Fruit fly (Drosophila melanogaster) whole organism, embryonic: ENCODE measurements around the gene CG11089.

Source experiments
- ATbp ChIP-seq: fragments of 200-800 bp; sonication (Bioruptor generic); optimal IDR thresholded peaks from 2 replicates; lab custom pipeline; 2017; ENCODE audit warnings: missing biosample characterization, mild to moderate bottlenecking, missing genetic modification characterization, missing genetic modification reagents
- Adf1 ChIP-seq: fragments of 200-800 bp; sonication (Bioruptor generic); IDR thresholded peaks from 2 replicates; pipeline ENCODE4 v1.3.6; 2022; ENCODE audit warnings: missing biosample characterization, missing genetic modification characterization
- Atf6 ChIP-seq: fragments of 200-800 bp; sonication (Bioruptor generic); IDR thresholded peaks from 2 replicates; pipeline ENCODE4 v1.3.6; 2022; ENCODE audit warnings: missing biosample characterization, missing genetic modification characterization
- B-H1 ChIP-seq: fragments of 200-800 bp; sonication (Bioruptor generic); IDR thresholded peaks from 3 replicates; pipeline ENCODE4 v1.3.6; 2022; ENCODE audit warnings: missing biosample characterization, missing genetic modification characterization
- BtbVII ChIP-seq: fragments of 200-800 bp; sonication (Bioruptor generic); optimal IDR thresholded peaks from 3 replicates; lab custom pipeline; 2017; ENCODE audit warnings: missing biosample characterization, mild to moderate bottlenecking, missing genetic modification characterization
- CG10209 ChIP-seq: fragments of 200-800 bp; sonication (Bioruptor generic); optimal IDR thresholded peaks from 3 replicates; lab custom pipeline; 2017; ENCODE audit warnings: missing biosample characterization, mild to moderate bottlenecking, missing genetic modification characterization, missing genetic modification reagents
- CG10267 ChIP-seq: fragments of 200-800 bp; sonication (Bioruptor generic); optimal IDR thresholded peaks from 2 replicates; lab custom pipeline; 2018; ENCODE audit warnings: missing biosample characterization, mild to moderate bottlenecking, missing genetic modification characterization, moderate library complexity
- CG11398 ChIP-seq: fragments of 200-800 bp; sonication (Bioruptor generic); optimal IDR thresholded peaks from 2 replicates; lab custom pipeline; 2016; ENCODE audit warnings: missing biosample characterization, missing genetic modification characterization
- CG11696 ChIP-seq: fragments of 200-800 bp; sonication (Bioruptor generic); IDR thresholded peaks from 2 replicates; pipeline ENCODE4 v1.3.6; 2022; ENCODE audit warnings: missing biosample characterization, missing genetic modification characterization
- CG12942 ChIP-seq: fragments of 200-800 bp; sonication (Bioruptor generic); optimal IDR thresholded peaks from 3 replicates; lab custom pipeline; 2016; ENCODE audit warnings: missing biosample characterization, missing genetic modification characterization
- CG13296 ChIP-seq: fragments of 200-800 bp; sonication (Bioruptor generic); optimal IDR thresholded peaks from 3 replicates; lab custom pipeline; 2018; ENCODE audit warnings: missing biosample characterization, mild to moderate bottlenecking, missing genetic modification characterization
- CG13775 ChIP-seq: fragments of 200-800 bp; sonication (Bioruptor generic); optimal IDR thresholded peaks from 3 replicates; lab custom pipeline; 2017; ENCODE audit warnings: missing biosample characterization, mild to moderate bottlenecking, missing genetic modification characterization
- CG14050 ChIP-seq: fragments of 200-800 bp; sonication (Bioruptor generic); IDR thresholded peaks from 3 replicates; pipeline ENCODE4 v1.3.6; 2022; ENCODE audit warnings: missing biosample characterization, missing genetic modification characterization
- CG17385 ChIP-seq: fragments of 200-800 bp; sonication (Bioruptor generic); optimal IDR thresholded peaks from 3 replicates; lab custom pipeline; 2018; ENCODE audit warnings: missing biosample characterization, mild to moderate bottlenecking, missing genetic modification characterization
- CG2889 ChIP-seq: fragments of 200-800 bp; sonication (Bioruptor generic); IDR thresholded peaks from 3 replicates; pipeline ENCODE4 v1.3.6; 2022; ENCODE audit warnings: missing biosample characterization, missing genetic modification characterization
- CG3065 ChIP-seq: fragments of 200-800 bp; sonication (Bioruptor generic); optimal IDR thresholded peaks from 2 replicates; lab custom pipeline; 2016; ENCODE audit warnings: missing biosample characterization, missing genetic modification characterization
- CG3163 ChIP-seq: fragments of 200-800 bp; sonication (Bioruptor generic); optimal IDR thresholded peaks from 3 replicates; lab custom pipeline; 2016; ENCODE audit warnings: missing biosample characterization, missing genetic modification characterization
- CG34422 ChIP-seq: fragments of 200-800 bp; sonication (Bioruptor generic); IDR thresholded peaks from 3 replicates; pipeline ENCODE4 v1.3.6; 2022; ENCODE audit warnings: missing biosample characterization, missing genetic modification characterization
- CG3838 ChIP-seq: fragments of 200-800 bp; sonication (Bioruptor generic); optimal IDR thresholded peaks from 3 replicates; lab custom pipeline; 2016; ENCODE audit warnings: missing biosample characterization, missing genetic modification characterization
- CG4617 ChIP-seq: fragments of 200-800 bp; sonication (Bioruptor generic); optimal IDR thresholded peaks from 3 replicates; lab custom pipeline; 2016; ENCODE audit warnings: missing biosample characterization, missing genetic modification characterization, borderline replicate concordance
- CG4730 ChIP-seq: fragments of 200-800 bp; sonication (Bioruptor generic); IDR thresholded peaks from 2 replicates; pipeline ENCODE4 v1.3.6; 2022; ENCODE audit warnings: missing biosample characterization, missing genetic modification characterization
- CG5953 ChIP-seq: fragments of 200-800 bp; sonication (Bioruptor generic); IDR thresholded peaks from 2 replicates; pipeline ENCODE4 v1.3.6; 2022; ENCODE audit warnings: missing biosample characterization, missing genetic modification characterization
- CG6813 ChIP-seq: fragments of 200-800 bp; sonication (Bioruptor generic); optimal IDR thresholded peaks from 2 replicates; lab custom pipeline; 2017; ENCODE audit warnings: missing biosample characterization, missing genetic modification characterization, mild to moderate bottlenecking, moderate library complexity, missing genetic modification reagents
- CG7745 ChIP-seq: fragments of 200-800 bp; sonication (Bioruptor generic); optimal IDR thresholded peaks from 2 replicates; lab custom pipeline; 2018; ENCODE audit warnings: missing biosample characterization, mild to moderate bottlenecking, missing genetic modification characterization, moderate library complexity
- CG8388 ChIP-seq: fragments of 200-800 bp; sonication (Bioruptor generic); optimal IDR thresholded peaks from 2 replicates; lab custom pipeline; 2019; ENCODE audit warnings: missing biosample characterization, mild to moderate bottlenecking, missing genetic modification characterization, moderate library complexity
- CrebB ChIP-seq: fragments of 200-800 bp; sonication (Bioruptor generic); optimal IDR thresholded peaks from 3 replicates; lab custom pipeline; 2018; ENCODE audit warnings: missing biosample characterization, mild to moderate bottlenecking, missing genetic modification characterization
- D19B ChIP-seq: fragments of 200-800 bp; sonication (Bioruptor generic); optimal IDR thresholded peaks from 2 replicates; lab custom pipeline; 2017; ENCODE audit warnings: missing biosample characterization, mild to moderate bottlenecking, missing genetic modification characterization
- Deaf1 ChIP-seq: fragments of 200-800 bp; optimal IDR thresholded peaks from 3 replicates; lab custom pipeline; 2019; ENCODE audit warnings: missing biosample characterization, mild to moderate bottlenecking, missing genetic modification characterization, moderate library complexity
- Drgx ChIP-seq: fragments of 200-800 bp; sonication (Bioruptor generic); IDR thresholded peaks from 2 replicates; pipeline ENCODE4 v1.3.6; 2022; ENCODE audit warnings: missing biosample characterization, missing genetic modification characterization
- Hsf ChIP-seq: fragments of 200-800 bp; sonication (Bioruptor generic); optimal IDR thresholded peaks from 3 replicates; lab custom pipeline; 2016; ENCODE audit warnings: missing biosample characterization, missing genetic modification characterization
- Mrtf ChIP-seq: fragments of 200-800 bp; sonication (Bioruptor generic); IDR thresholded peaks from 3 replicates; pipeline ENCODE4 v1.3.6; 2022; ENCODE audit warnings: missing biosample characterization, missing genetic modification characterization
- NFAT ChIP-seq: fragments of 200-800 bp; sonication (Bioruptor generic); IDR thresholded peaks from 2 replicates; pipeline ENCODE4 v1.3.6; 2022; ENCODE audit warnings: missing biosample characterization, missing genetic modification characterization
- Pdp1 ChIP-seq, 2 experiments: fragments of 200-800 bp; sonication (Bioruptor generic); optimal IDR thresholded peaks; 3 replicates each; lab custom pipeline; 2016; ENCODE audit warnings: missing biosample characterization in 2 of 2, missing genetic modification characterization in 2 of 2, mild to moderate bottlenecking in 1 of 2, moderate library complexity in 1 of 2
- Poxn ChIP-seq: fragments of 200-800 bp; sonication (Bioruptor generic); IDR thresholded peaks from 2 replicates; pipeline ENCODE4 v1.3.6; 2022; ENCODE audit warnings: missing biosample characterization, missing genetic modification characterization
- Ptx1 ChIP-seq: fragments of 200-800 bp; sonication (Bioruptor generic); IDR thresholded peaks from 2 replicates; pipeline ENCODE4 v1.3.6; 2022; ENCODE audit warnings: missing biosample characterization, missing genetic modification characterization
- Sox100B ChIP-seq: fragments of 200-800 bp; sonication (Bioruptor generic); optimal IDR thresholded peaks from 3 replicates; lab custom pipeline; 2018; ENCODE audit warnings: missing biosample characterization, mild to moderate bottlenecking, missing genetic modification characterization
- Trl ChIP-seq, 3 experiments: fragments of >200 bp in 2 of 3; fragments of 200-800 bp in 1 of 3; sonication (Bioruptor generic) in 1 of 3; optimal IDR thresholded peaks; 2 replicates in 1 of 3; 3 replicates in 2 of 3; lab custom pipeline; 2016 to 2017; ENCODE audit warnings: missing biosample characterization in 1 of 3, missing genetic modification characterization in 1 of 3
- ab ChIP-seq: fragments of 200-800 bp; sonication (Bioruptor generic); optimal IDR thresholded peaks from 2 replicates; lab custom pipeline; 2016; ENCODE audit warnings: missing biosample characterization, missing genetic modification characterization
- chinmo ChIP-seq: fragments of 200-800 bp; sonication (Bioruptor generic); IDR thresholded peaks from 4 replicates; pipeline ENCODE4 v1.3.6; 2022; ENCODE audit warnings: missing biosample characterization, missing genetic modification characterization; ENCODE audit not compliant: partially characterized antibody
- ci ChIP-seq: fragments of 200-800 bp; sonication (Bioruptor generic); IDR thresholded peaks from 3 replicates; pipeline ENCODE4 v1.3.6; 2022; ENCODE audit warnings: missing biosample characterization, missing genetic modification characterization
- dpn ChIP-seq, 2 experiments: fragments of 200-800 bp; sonication (Bioruptor generic); optimal IDR thresholded peaks; 3 replicates each; lab custom pipeline; 2016; ENCODE audit warnings: missing biosample characterization in 2 of 2, missing genetic modification characterization in 2 of 2
- en ChIP-seq: fragments of 200-800 bp; sonication (Bioruptor generic); optimal IDR thresholded peaks from 2 replicates; lab custom pipeline; 2016; ENCODE audit warnings: missing biosample characterization, missing genetic modification characterization
- ind ChIP-seq: fragments of 200-800 bp; sonication (Bioruptor generic); optimal IDR thresholded peaks from 3 replicates; lab custom pipeline; 2016; ENCODE audit warnings: missing biosample characterization, missing genetic modification characterization
- org-1 ChIP-seq: fragments of 200-800 bp; sonication (Bioruptor generic); optimal IDR thresholded peaks from 2 replicates; lab custom pipeline; 2017; ENCODE audit warnings: missing biosample characterization, missing genetic modification characterization
- p53 ChIP-seq: fragments of 200-800 bp; sonication (Bioruptor generic); optimal IDR thresholded peaks from 2 replicates; lab custom pipeline; 2016; ENCODE audit warnings: missing biosample characterization, missing genetic modification characterization
- pros ChIP-seq: fragments of 200-800 bp; sonication (Bioruptor generic); optimal IDR thresholded peaks from 3 replicates; lab custom pipeline; 2019; ENCODE audit warnings: missing biosample characterization, mild to moderate bottlenecking, missing genetic modification characterization, moderate library complexity
- ranshi ChIP-seq: fragments of 200-800 bp; sonication (Bioruptor generic); IDR thresholded peaks from 2 replicates; pipeline ENCODE4 v1.3.6; 2022; ENCODE audit warnings: missing biosample characterization, missing genetic modification characterization
- tgo ChIP-seq: fragments of 200-800 bp; sonication (Bioruptor generic); IDR thresholded peaks from 3 replicates; pipeline ENCODE4 v1.3.6; 2022; ENCODE audit warnings: missing biosample characterization, missing genetic modification characterization
- trh ChIP-seq: fragments of 200-800 bp; sonication (Bioruptor generic); optimal IDR thresholded peaks from 2 replicates; lab custom pipeline; 2016; ENCODE audit warnings: missing biosample characterization, missing genetic modification characterization

The CG11089 gene

dm6 chr3R:24893320-24893955 is 16.6 kb downstream of the CG11089 start (continued):
- TF ChIP-seq CG3163 = no peak
- TF ChIP-seq CG3838 (GFP tag; lab: Kevin White, UChicago) = no peak
- TF ChIP-seq CG13775 (GFP tag; lab: Kevin White, UChicago) = peak; percentile 68
- peak; percentile 93 for TF ChIP-seq Sox100B (GFP tag; lab: Kevin White, UChicago)
- TF ChIP-seq CG10209 (GFP tag; lab: Kevin White, UChicago) = peak; percentile 78
- peak; percentile 23 for TF ChIP-seq Hsf
- peak; percentile 74 for TF ChIP-seq CG17385 (GFP tag; lab: Kevin White, UChicago)
- peak; percentile 52 for TF ChIP-seq CG12942 (GFP tag; lab: Kevin White, UChicago)
- peak; percentile 47 for TF ChIP-seq pros (GFP tag; lab: Kevin White, UChicago)
- TF ChIP-seq CG11696 (GFP tag; lab: Robert Waterston, UW) = peak; percentile 57
- TF ChIP-seq Atf6 = peak; percentile 62; the same call in 1 of the 2 replicates
- peak; percentile 82 for TF ChIP-seq Ptx1 (GFP tag; lab: Robert Waterston, UW)
- no peak for TF ChIP-seq en (GFP tag; lab: Kevin White, UChicago)
- TF ChIP-seq D19B (GFP tag; lab: Kevin White, UChicago) = peak; percentile 30
- TF ChIP-seq tgo (GFP tag; lab: Robert Waterston, UW) = peak; percentile 61
- peak; percentile 79 for TF ChIP-seq CG13296 (GFP tag; lab: Kevin White, UChicago)
- TF ChIP-seq Pdp1 (GFP tag; optimal IDR thresholded peaks at IDR 0.05; lab: Kevin White, UChicago) = peak in 1 of 2 experiments; percentile 5
- TF ChIP-seq Adf1 = no peak
- TF ChIP-seq BtbVII = peak; percentile 70
- peak; percentile 64 for TF ChIP-seq CG4730
- TF ChIP-seq NFAT (GFP tag; lab: Robert Waterston, UW) = no peak
- TF ChIP-seq chinmo (GFP tag; lab: Robert Waterston, UW) = peak; percentile 56; the same call in 1 of the 4 replicates
- TF ChIP-seq CG14050 (GFP tag; lab: Robert Waterston, UW) = no peak
- peak; percentile 55; the same call in 1 of the 3 replicates for TF ChIP-seq CG34422
- TF ChIP-seq dpn (GFP tag; optimal IDR thresholded peaks at IDR 0.05; lab: Kevin White, UChicago) = peak in 1 of 2 experiments; percentile 58
- no peak for TF ChIP-seq CG5953
- peak; percentile 69 for TF ChIP-seq Deaf1 (tag; lab: Kevin White, UChicago)
- TF ChIP-seq B-H1 (GFP tag; lab: Robert Waterston, UW) = peak; percentile 39; the same call in 2 of the 3 replicates
- peak; percentile 58 for TF ChIP-seq CG6813 (GFP tag; lab: Kevin White, UChicago)
- no peak for TF ChIP-seq CG4617 (GFP tag; lab: Kevin White, UChicago)
- no peak for TF ChIP-seq Poxn (GFP tag; lab: Robert Waterston, UW)
- TF ChIP-seq p53 = no peak
- peak; percentile 84 for TF ChIP-seq Drgx (GFP tag; lab: Robert Waterston, UW)
- peak; percentile 91 for TF ChIP-seq CG10267
- peak in 1 of 2 experiments; percentile 30 for TF ChIP-seq Trl (optimal IDR thresholded peaks at IDR 0.05; lab: Kevin White, UChicago)
- no peak for TF ChIP-seq Trl (GFP tag; optimal IDR thresholded peaks at IDR 0.05; lab: Kevin White, UChicago)
- TF ChIP-seq trh = no peak
- peak; percentile 40; the same call in 1 of the 3 replicates for TF ChIP-seq CG2889 (GFP tag; lab: Robert Waterston, UW)
- TF ChIP-seq Mrtf (GFP tag; lab: Robert Waterston, UW) = peak; percentile 55; the same call in 2 of the 3 replicates
- TF ChIP-seq CG7745 = peak; percentile 50
- peak; percentile 66 for TF ChIP-seq org-1 (GFP tag; lab: Kevin White, UChicago)
- TF ChIP-seq ATbp = peak; percentile 52
- TF ChIP-seq CrebB (tag; lab: Kevin White, UChicago) = peak; percentile 61
- TF ChIP-seq CG8388 (GFP tag; lab: Kevin White, UChicago) = peak; percentile 84
- no peak for TF ChIP-seq ab (GFP tag; lab: Kevin White, UChicago)
- peak; percentile 32; the same call in 1 of the 2 replicates for TF ChIP-seq ranshi (GFP tag; lab: Robert Waterston, UW)
- no peak for TF ChIP-seq CG11398
- TF ChIP-seq CG3065 (GFP tag; lab: Kevin White, UChicago) = no peak
- TF ChIP-seq ind = peak; percentile 74
- no peak for TF ChIP-seq ci (GFP tag; lab: Robert Waterston, UW)
